Fruit fly (Drosophila melanogaster) whole organism, wandering third instar larva: ENCODE data around the gene CG10864.
A peak's percentile ranks its signal among the peaks of the same experiment; 100 is the strongest.

ENCODE experiments used
- CrebA ChIP-seq: fragments of 200-800 bp; sonication (Bioruptor generic); optimal IDR thresholded peaks from 2 replicates; lab custom pipeline; 2016; ENCODE audit warnings: missing biosample characterization, mild to moderate bottlenecking, missing genetic modification characterization, borderline replicate concordance
- Hr83 ChIP-seq: fragments of 200-300 bp; sonication (Bioruptor generic); optimal IDR thresholded peaks from 2 replicates; lab custom pipeline; 2016; ENCODE audit warnings: missing biosample characterization, mild to moderate bottlenecking, missing genetic modification characterization, moderate library complexity; ENCODE audit not compliant: poor library complexity, severe bottlenecking
- OdsH ChIP-seq: fragments of 200-800 bp; sonication (Bioruptor generic); optimal IDR thresholded peaks from 2 replicates; lab custom pipeline; 2016; ENCODE audit warnings: missing biosample characterization, mild to moderate bottlenecking, missing genetic modification characterization
- brk ChIP-seq: fragments of 200-800 bp; sonication (Bioruptor generic); optimal IDR thresholded peaks from 2 replicates; lab custom pipeline; 2016; ENCODE audit warnings: missing biosample characterization, mild to moderate bottlenecking, missing genetic modification characterization
- h ChIP-seq: fragments of 200-800 bp; sonication (Bioruptor generic); optimal IDR thresholded peaks from 3 replicates; lab custom pipeline; 2016; ENCODE audit warnings: missing biosample characterization, mild to moderate bottlenecking, missing genetic modification characterization
- jim ChIP-seq: fragments of 175-275, 200-325 bp; sonication (Bioruptor generic); optimal IDR thresholded peaks from 2 replicates; lab custom pipeline; 2016; ENCODE audit warnings: missing biosample characterization, mild to moderate bottlenecking, missing genetic modification characterization
- pan ChIP-seq: fragments of >200 bp; optimal IDR thresholded peaks from 2 replicates; lab custom pipeline; 2017
- psq ChIP-seq: fragments of 200-800 bp; sonication (Bioruptor generic); optimal IDR thresholded peaks from 3 replicates; lab custom pipeline; 2017; ENCODE audit warnings: missing biosample characterization, mild to moderate bottlenecking, missing genetic modification characterization, moderate library complexity
- rgr ChIP-seq: fragments of 200-800 bp; sonication (Bioruptor generic); optimal IDR thresholded peaks from 3 replicates; lab custom pipeline; 2016; ENCODE audit warnings: missing biosample characterization, mild to moderate bottlenecking, missing genetic modification characterization
- tai ChIP-seq: sonication (Bioruptor generic); optimal IDR thresholded peaks from 2 replicates; lab custom pipeline; 2016; ENCODE audit warnings: missing biosample characterization, missing genetic modification characterization
- usp ChIP-seq: fragments of >200 bp; optimal IDR thresholded peaks from 2 replicates; lab custom pipeline; 2017; ENCODE audit warnings: missing biosample characterization, missing genetic modification characterization

- peak; percentile 20 for TF ChIP-seq OdsH (GFP tag; lab: Kevin White, UChicago)
- TF ChIP-seq brk, result no peak
- TF ChIP-seq rgr, result no peak
- peak; percentile 60 for TF ChIP-seq h (GFP tag; lab: Kevin White, UChicago)
- TF ChIP-seq tai (GFP tag; lab: Kevin White, UChicago), result no peak
- TF ChIP-seq pan (lab: Kevin White, UChicago), result no peak
- no peak for TF ChIP-seq Hr83
- peak; percentile 96 for TF ChIP-seq psq (GFP tag; lab: Kevin White, UChicago)
- no peak for TF ChIP-seq CrebA (GFP tag; lab: Kevin White, UChicago)
- no peak for TF ChIP-seq usp (GFP tag; lab: Kevin White, UChicago)
- TF ChIP-seq jim (GFP tag; lab: Kevin White, UChicago), result no peak
Measured at dm6 chr3R:18412279-18413214, 1.1 kb upstream of the CG10864 start, which contains the start of gene CG31122.
